Worm (Caenorhabditis elegans) whole organism, L4 larva: ENCODE measurements around the gene sra-31.

ENCODE experiments used
- F10B5.3 ChIP-seq: sonication (generic microtip); optimal IDR thresholded peaks from 2 replicates; lab custom pipeline; 2016; ENCODE audit warnings: mild to moderate bottlenecking, missing genetic modification characterization, missing compliant biosample characterization
- F44E2.7 ChIP-seq: fragments of 200-800 bp; sonication (Bioruptor generic); IDR thresholded peaks from 2 replicates; pipeline ENCODE4 v2.1.2; 2022; ENCODE audit warnings: missing genetic modification characterization, missing compliant biosample characterization
- F49E8.2 ChIP-seq: sonication (generic microtip); optimal IDR thresholded peaks from 2 replicates; lab custom pipeline; 2016; ENCODE audit warnings: missing compliant biosample characterization, mild to moderate bottlenecking, missing genetic modification characterization, borderline replicate concordance
- R02D3.7 ChIP-seq: fragments of 150-350 bp; sonication (generic microtip); optimal IDR thresholded peaks from 3 replicates; lab custom pipeline; 2014; ENCODE audit warnings: missing biosample characterization, missing genetic modification characterization
- T26A8.4 ChIP-seq: fragments of 200-800 bp; sonication (Bioruptor generic); IDR thresholded peaks from 2 replicates; pipeline ENCODE4 v1.3.6; 2022; ENCODE audit warnings: missing genetic modification characterization, missing compliant biosample characterization
- ZK546.5 ChIP-seq, 2 experiments: sonication (generic microtip); optimal IDR thresholded peaks; 2 replicates each; lab custom pipeline; 2017; ENCODE audit warnings: missing biosample characterization in 2 of 2, missing genetic modification characterization in 2 of 2
- aha-1 ChIP-seq: fragments of 150-350 bp; peaks from one replicate; lab custom pipeline; 2014; ENCODE audit warnings: missing biosample characterization, missing genetic modification characterization
- ama-1 ChIP-seq: fragments of 150-350 bp; optimal IDR thresholded peaks from 2 replicates; lab custom pipeline; 2014; ENCODE audit warnings: inconsistent platforms, mixed read lengths
- attf-4 ChIP-seq: sonication (generic microtip); optimal IDR thresholded peaks from 3 replicates; lab custom pipeline; 2017; ENCODE audit warnings: missing biosample characterization, missing genetic modification characterization
- ceh-28 ChIP-seq: fragments of 150-350 bp; optimal IDR thresholded peaks from 2 replicates; lab custom pipeline; 2014; ENCODE audit warnings: missing biosample characterization, missing genetic modification reagents, missing genetic modification characterization
- ceh-32 ChIP-seq: sonication (generic microtip); optimal IDR thresholded peaks from 2 replicates; lab custom pipeline; 2016; ENCODE audit warnings: mild to moderate bottlenecking, missing genetic modification characterization, missing compliant biosample characterization; ENCODE audit not compliant: poor library complexity
- ctbp-1 ChIP-seq: fragments of 200-800 bp; sonication (Bioruptor generic); IDR thresholded peaks from 2 replicates; pipeline ENCODE4 v1.3.6; 2022; ENCODE audit warnings: missing genetic modification reagents, missing genetic modification characterization, missing compliant biosample characterization
- dmd-6 ChIP-seq: fragments of 200-800 bp; sonication (Bioruptor generic); IDR thresholded peaks from 2 replicates; pipeline ENCODE4 v1.3.6; 2022; ENCODE audit warnings: missing genetic modification reagents, missing genetic modification characterization, missing compliant biosample characterization
- dmd-8 ChIP-seq: fragments of 200-800 bp; sonication (Bioruptor generic); IDR thresholded peaks from 2 replicates; pipeline ENCODE4 v1.3.6; 2022; ENCODE audit warnings: missing genetic modification characterization, missing compliant biosample characterization
- dpl-1 ChIP-seq: fragments of 150-350 bp; optimal IDR thresholded peaks from 2 replicates; lab custom pipeline; 2014; ENCODE audit warnings: missing biosample characterization, missing genetic modification reagents, missing genetic modification characterization
- duxl-1 ChIP-seq: sonication (generic microtip); optimal IDR thresholded peaks from 2 replicates; lab custom pipeline; 2016; ENCODE audit warnings: mild to moderate bottlenecking, missing genetic modification characterization, moderate library complexity, missing compliant biosample characterization; ENCODE audit not compliant: poor library complexity
- dve-1 ChIP-seq: sonication (generic microtip); optimal IDR thresholded peaks from 2 replicates; lab custom pipeline; 2017; ENCODE audit warnings: antibody characterized with exemption, mild to moderate bottlenecking, missing genetic modification characterization, missing compliant biosample characterization; ENCODE audit not compliant: insufficient read depth
- egl-27 ChIP-seq: sonication (generic microtip); optimal IDR thresholded peaks from 3 replicates; lab custom pipeline; 2017; ENCODE audit warnings: missing biosample characterization, missing genetic modification reagents, missing genetic modification characterization
- egl-43 ChIP-seq: fragments of 200-800 bp; sonication (Bioruptor generic); IDR thresholded peaks from 2 replicates; pipeline ENCODE4 v1.3.6; 2022; ENCODE audit warnings: missing genetic modification reagents, missing genetic modification characterization, missing compliant biosample characterization
- fos-1 ChIP-seq: fragments of 150-350 bp; optimal IDR thresholded peaks from 2 replicates; lab custom pipeline; 2014; ENCODE audit warnings: missing biosample characterization, missing genetic modification characterization
- gei-8 ChIP-seq: fragments of 200-800 bp; sonication (Bioruptor generic); optimal IDR thresholded peaks from 2 replicates; lab custom pipeline; 2018; ENCODE audit warnings: mild to moderate bottlenecking, missing genetic modification characterization, missing compliant biosample characterization
- hif-1 ChIP-seq, 2 experiments: sonication (generic microtip); optimal IDR thresholded peaks; 2 replicates each; lab custom pipeline; 2016 to 2017; ENCODE audit warnings: missing compliant biosample characterization in 2 of 2, missing genetic modification characterization in 2 of 2, missing genetic modification reagents in 2 of 2, missing genotype in 2 of 2, mild to moderate bottlenecking in 1 of 2
- hlh-11 ChIP-seq: fragments of 200-800 bp; sonication (Bioruptor generic); optimal IDR thresholded peaks from 2 replicates; lab custom pipeline; 2018; ENCODE audit warnings: mild to moderate bottlenecking, missing genetic modification characterization, missing compliant biosample characterization
- lin-38 ChIP-seq: fragments of 200-800 bp; sonication (Bioruptor generic); IDR thresholded peaks from 2 replicates; pipeline ENCODE4 v1.3.6; 2022; ENCODE audit warnings: missing genetic modification reagents, missing genetic modification characterization, missing compliant biosample characterization
- lin-39 ChIP-seq: fragments of 150-350 bp; optimal IDR thresholded peaks from 2 replicates; lab custom pipeline; 2014; ENCODE audit warnings: missing biosample characterization, missing genetic modification reagents, missing genetic modification characterization
- lir-3 ChIP-seq: sonication (generic microtip); optimal IDR thresholded peaks from 2 replicates; lab custom pipeline; 2016; ENCODE audit warnings: mild to moderate bottlenecking, missing genetic modification characterization, missing compliant biosample characterization
- lsy-2 ChIP-seq, 2 experiments: fragments of 150-350 bp in 1 of 2; sonication (generic microtip) in 1 of 2; optimal IDR thresholded peaks; 2 replicates each; lab custom pipeline; 2014 to 2017; ENCODE audit warnings: missing biosample characterization in 2 of 2, missing genetic modification characterization in 2 of 2
- mdl-1 ChIP-seq, 2 experiments: fragments of 150-350 bp in 1 of 2; sonication (generic microtip) in 1 of 2; optimal IDR thresholded peaks; 2 replicates each; lab custom pipeline; 2014 to 2017; ENCODE audit warnings: missing biosample characterization in 2 of 2, missing genetic modification characterization in 2 of 2
- mep-1 ChIP-seq: fragments of 150-350 bp; sonication (generic microtip); optimal IDR thresholded peaks from 3 replicates; lab custom pipeline; 2014; ENCODE audit warnings: missing biosample characterization, missing genetic modification characterization
- mes-2 ChIP-seq: sonication (generic microtip); optimal IDR thresholded peaks from 2 replicates; lab custom pipeline; 2016; ENCODE audit warnings: missing genotype, mild to moderate bottlenecking, missing genetic modification characterization, missing compliant biosample characterization; ENCODE audit not compliant: poor library complexity, severe bottlenecking
- mxl-2 ChIP-seq: fragments of 200-800 bp; sonication (Bioruptor generic); conservative IDR thresholded peaks from 2 replicates; pipeline ENCODE4 v1.3.6; 2022; ENCODE audit warnings: missing genetic modification reagents, missing genetic modification characterization, missing compliant biosample characterization
- nhr-10 ChIP-seq: fragments of 150-350 bp; optimal IDR thresholded peaks from 2 replicates; lab custom pipeline; 2014; ENCODE audit warnings: missing biosample characterization, missing genetic modification characterization
- nhr-237 ChIP-seq: sonication (generic microtip); optimal IDR thresholded peaks from 2 replicates; lab custom pipeline; 2017; ENCODE audit warnings: missing biosample characterization, missing genetic modification characterization
- nhr-25 ChIP-seq: sonication (generic microtip); optimal IDR thresholded peaks from 2 replicates; lab custom pipeline; 2017; ENCODE audit warnings: missing genetic modification characterization, mild to moderate bottlenecking, missing compliant biosample characterization, antibody characterized with exemption, moderate library complexity, borderline replicate concordance; ENCODE audit not compliant: insufficient read depth
- nhr-28 ChIP-seq: fragments of 150-350 bp; optimal IDR thresholded peaks from 2 replicates; lab custom pipeline; 2014; ENCODE audit warnings: missing biosample characterization, missing genetic modification characterization
- nhr-6 ChIP-seq: fragments of 150-350 bp; optimal IDR thresholded peaks from 2 replicates; lab custom pipeline; 2014; ENCODE audit warnings: missing biosample characterization, missing genetic modification characterization
- nhr-77 ChIP-seq: fragments of 150-350 bp; optimal IDR thresholded peaks from 2 replicates; lab custom pipeline; 2014; ENCODE audit warnings: missing biosample characterization, missing genetic modification characterization
- pha-4 ChIP-seq, 2 experiments: fragments of 150-350 bp in 1 of 2; fragments of 200-800 bp in 1 of 2; sonication (Bioruptor generic) in 1 of 2; IDR thresholded peaks in 1 of 2; optimal IDR thresholded peaks in 1 of 2; 2 replicates each; pipeline versions ENCODE4 v1.3.6 to Lab custom; 2014 to 2022; ENCODE audit warnings: missing genetic modification characterization in 2 of 2, missing genetic modification reagents in 2 of 2, missing biosample characterization in 1 of 2, missing compliant biosample characterization in 1 of 2
- php-3 ChIP-seq: fragments of 200-800 bp; sonication (Bioruptor generic); IDR thresholded peaks from 2 replicates; pipeline ENCODE4 v1.3.6; 2022; ENCODE audit warnings: missing genetic modification reagents, missing genetic modification characterization, missing compliant biosample characterization
- pqm-1 ChIP-seq: sonication (generic microtip); optimal IDR thresholded peaks from 2 replicates; lab custom pipeline; 2017; ENCODE audit warnings: missing biosample characterization, missing genetic modification characterization
- rbr-2 ChIP-seq: sonication (generic microtip); optimal IDR thresholded peaks from 2 replicates; lab custom pipeline; 2016; ENCODE audit warnings: missing genotype, missing genetic modification characterization, missing compliant biosample characterization
- sdz-12 ChIP-seq: fragments of 200-800 bp; sonication (Bioruptor generic); optimal IDR thresholded peaks from 2 replicates; lab custom pipeline; 2018; ENCODE audit warnings: mild to moderate bottlenecking, missing genetic modification characterization, missing compliant biosample characterization
- snpc-1.2 ChIP-seq: fragments of 200-800 bp; sonication (Bioruptor generic); IDR thresholded peaks from 2 replicates; pipeline ENCODE4 v1.3.6; 2022; ENCODE audit warnings: missing genetic modification reagents, missing genetic modification characterization, missing compliant biosample characterization
- snpc-4 ChIP-seq: fragments of 150-350 bp; optimal IDR thresholded peaks from 2 replicates; lab custom pipeline; 2014; ENCODE audit warnings: missing biosample characterization, missing genetic modification characterization
- unc-62 ChIP-seq, 3 experiments: fragments of 150-350 bp in 1 of 3; sonication (generic microtip); optimal IDR thresholded peaks in 2 of 3; peaks in 1 of 3; 1 replicate in 1 of 3; 2 replicates in 2 of 3; lab custom pipeline; 2014 to 2017; ENCODE audit warnings: missing biosample characterization in 3 of 3, missing genetic modification characterization in 3 of 3, missing genetic modification reagents in 3 of 3, missing genotype in 1 of 3
- zag-1 ChIP-seq: fragments of 150-350 bp; optimal IDR thresholded peaks from 2 replicates; lab custom pipeline; 2014; ENCODE audit warnings: missing biosample characterization, missing genetic modification characterization
- zfp-2 ChIP-seq: sonication (generic microtip); optimal IDR thresholded peaks from 2 replicates; lab custom pipeline; 2016; ENCODE audit warnings: mild to moderate bottlenecking, missing genetic modification characterization, missing compliant biosample characterization
- zfp-3 ChIP-seq: fragments of 200-800 bp; sonication (Bioruptor generic); conservative IDR thresholded peaks from 2 replicates; pipeline ENCODE4 v1.3.6; 2022; ENCODE audit warnings: missing genetic modification reagents, missing genetic modification characterization, missing compliant biosample characterization
- zip-2 ChIP-seq: fragments of 150-350 bp; optimal IDR thresholded peaks from 2 replicates; lab custom pipeline; 2014; ENCODE audit warnings: missing biosample characterization, missing genetic modification characterization
- ztf-11 ChIP-seq: fragments of 150-350 bp; optimal IDR thresholded peaks from 2 replicates; lab custom pipeline; 2014; ENCODE audit warnings: missing biosample characterization, missing genetic modification characterization

The sra-31 gene

DNA sequence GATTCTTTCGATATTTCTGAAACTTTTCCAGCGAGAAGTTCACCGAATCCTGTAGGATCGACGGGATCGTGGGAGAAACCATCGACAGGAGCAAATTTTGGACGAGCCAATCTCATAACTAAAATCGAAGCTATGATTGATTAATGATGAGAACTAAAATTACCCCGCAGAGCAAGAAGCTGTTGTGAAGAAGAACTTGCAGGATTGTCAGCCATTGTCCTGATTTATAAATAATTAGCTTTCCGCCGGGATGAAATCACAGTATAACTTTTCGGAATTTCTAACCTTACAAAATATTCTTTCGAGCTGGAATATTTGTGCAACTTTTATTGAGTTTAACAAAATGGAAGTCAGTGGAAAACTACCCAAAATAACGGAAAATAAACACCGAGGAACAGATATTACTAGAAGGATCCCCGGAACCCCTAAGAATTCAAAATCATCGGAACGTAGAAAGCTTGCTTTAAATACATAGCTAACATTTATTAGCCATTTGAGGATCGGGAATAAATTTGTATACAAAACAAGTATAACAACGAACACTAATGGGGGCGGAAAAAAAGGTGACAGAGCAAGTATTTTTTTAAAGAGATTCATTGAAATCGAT lies 9.1 kb upstream of the sra-31 start, which contains the start of gene C56C10.7 (continued):
- TF ChIP-seq dmd-8 (GFP tag; lab: Robert Waterston, UW) (no peak), pqm-1 (no peak), lin-39 (no peak), zfp-3 (GFP tag; lab: Robert Waterston, UW) (no peak), F49E8.2 (tag; lab: Kevin White, UChicago) (peak; percentile 64), mep-1 (tag; lab: Kevin White, UChicago) (peak; percentile 30), nhr-77 (tag; lab: Kevin White, UChicago) (no peak), F10B5.3 (tag; lab: Kevin White, UChicago) (peak; percentile 31), nhr-6 (tag; lab: Kevin White, UChicago) (no peak), T26A8.4 (peak; percentile 40; the same call in 1 of the 2 replicates), hlh-11 (tag; lab: Kevin White, UChicago) (no peak), lir-3 (tag; lab: Kevin White, UChicago) (no peak), nhr-237 (tag; lab: Kevin White, UChicago) (no peak), ctbp-1 (peak; percentile 39; the same call in 1 of the 2 replicates), mxl-2 (no peak), ama-1 (lab: Kevin White, UChicago) (peak; percentile 74), rbr-2 (tag; lab: Kevin White, UChicago) (no peak), fos-1 (tag; lab: Kevin White, UChicago) (no peak), aha-1 (tag; lab: Kevin White, UChicago) (no peak), sdz-12 (GFP tag; lab: Kevin White, UChicago) (no peak), nhr-28 (tag; lab: Kevin White, UChicago) (no peak), zag-1 (no peak), lsy-2 (tag; optimal IDR thresholded peaks at IDR 0.05; lab: Kevin White, UChicago) (peak in 1 of 2 experiments; percentile 64), php-3 (GFP tag; lab: Robert Waterston, UW) (no peak), F44E2.7 (GFP tag; lab: Robert Waterston, UW) (0 out of 2 replicates have a peak, but pooled peaks have one; percentile 72), gei-8 (GFP tag; lab: Kevin White, UChicago) (no peak), mes-2 (tag; lab: Kevin White, UChicago) (no peak), hif-1 (tag; optimal IDR thresholded peaks at IDR 0.05; lab: Kevin White, UChicago) (no peak), snpc-1.2 (GFP tag; lab: Robert Waterston, UW) (peak; percentile 54), unc-62 (GFP tag; optimal IDR thresholded peaks at IDR 0.05 in 1 of 2; lab: Kevin White, UChicago) (no peak), unc-62 (tag; optimal IDR thresholded peaks at IDR 0.05; lab: Kevin White, UChicago) (no peak), snpc-4 (tag; lab: Kevin White, UChicago) (no peak), nhr-10 (tag; lab: Kevin White, UChicago) (no peak), attf-4 (tag; lab: Kevin White, UChicago) (no peak), R02D3.7 (tag; lab: Kevin White, UChicago) (no peak), dmd-6 (GFP tag; lab: Robert Waterston, UW) (no peak), zip-2 (tag; lab: Kevin White, UChicago) (no peak), pha-4 (GFP tag; IDR thresholded peaks at IDR 0.05; lab: Robert Waterston, UW) (no peak; the same call in 1 of the 2 replicates), pha-4 (tag; optimal IDR thresholded peaks at IDR 0.05; lab: Kevin White, UChicago) (no peak), dpl-1 (GFP tag; lab: Kevin White, UChicago) (no peak), ceh-28 (tag; lab: Kevin White, UChicago) (no peak), egl-43 (no peak), ceh-32 (no peak), mdl-1 (tag; optimal IDR thresholded peaks at IDR 0.05; lab: Kevin White, UChicago) (no peak), ztf-11 (no peak), lin-38 (GFP tag; lab: Robert Waterston, UW) (peak; percentile 74), egl-27 (tag; lab: Kevin White, UChicago) (no peak), dve-1 (peak; percentile 33), ZK546.5 (tag; optimal IDR thresholded peaks at IDR 0.05; lab: Kevin White, UChicago) (no peak), nhr-25 (no peak), duxl-1 (tag; lab: Kevin White, UChicago) (no peak), zfp-2 (tag; lab: Kevin White, UChicago) (no peak)
